Worm (Caenorhabditis elegans) whole organism, late embryonic: ENCODE data around the gene let-754.
"Not testable (repeated sequence)": the region's sequence is repeated elsewhere in the genome, so short reads cannot be mapped to it uniquely, and the experiment has no call there.

ENCODE experiments used
- C38D4.7 ChIP-seq: fragments of 200-800 bp; sonication (Bioruptor generic); optimal IDR thresholded peaks from 2 replicates; lab custom pipeline; 2018; ENCODE audit warnings: mild to moderate bottlenecking, missing genetic modification characterization, moderate library complexity, missing compliant biosample characterization
- F13H6.1 ChIP-seq: sonication (generic microtip); optimal IDR thresholded peaks from 2 replicates; lab custom pipeline; 2016; ENCODE audit warnings: missing genetic modification characterization, missing compliant biosample characterization
- Y22D7AL.16 ChIP-seq: sonication (generic microtip); optimal IDR thresholded peaks from 2 replicates; lab custom pipeline; 2016; ENCODE audit warnings: missing genetic modification characterization, missing compliant biosample characterization
- ama-1 ChIP-seq: fragments of 150-350 bp; optimal IDR thresholded peaks from 2 replicates; lab custom pipeline; 2014
- ceh-2 ChIP-seq: sonication (generic microtip); optimal IDR thresholded peaks from 2 replicates; lab custom pipeline; 2016; ENCODE audit warnings: missing genotype, missing genetic modification characterization, missing compliant biosample characterization
- ceh-24 ChIP-seq: sonication (generic microtip); optimal IDR thresholded peaks from 2 replicates; lab custom pipeline; 2016; ENCODE audit warnings: mild to moderate bottlenecking, missing genetic modification characterization, missing compliant biosample characterization
- ceh-34 ChIP-seq: sonication (generic microtip); optimal IDR thresholded peaks from 2 replicates; lab custom pipeline; 2016; ENCODE audit warnings: mild to moderate bottlenecking, missing genetic modification characterization, missing compliant biosample characterization
- ceh-45 ChIP-seq: fragments of 200-800 bp; sonication (Bioruptor generic); IDR thresholded peaks from 2 replicates; pipeline ENCODE4 v1.3.6; 2022; ENCODE audit warnings: missing genetic modification reagents, missing genetic modification characterization, missing compliant biosample characterization
- ceh-48 ChIP-seq: sonication (generic microtip); optimal IDR thresholded peaks from 2 replicates; lab custom pipeline; 2016; ENCODE audit warnings: missing genetic modification characterization, inconsistent platforms, missing compliant biosample characterization
- ceh-6 ChIP-seq: fragments of 200-800 bp; sonication (Bioruptor generic); optimal IDR thresholded peaks from 2 replicates; lab custom pipeline; 2018; ENCODE audit warnings: mild to moderate bottlenecking, missing genetic modification characterization, missing compliant biosample characterization
- ceh-9 ChIP-seq: sonication (generic microtip); optimal IDR thresholded peaks from 2 replicates; lab custom pipeline; 2016; ENCODE audit warnings: mild to moderate bottlenecking, missing genetic modification characterization, inconsistent platforms, missing compliant biosample characterization
- dmd-4 ChIP-seq: sonication (generic microtip); optimal IDR thresholded peaks from 2 replicates; lab custom pipeline; 2016; ENCODE audit warnings: borderline replicate concordance, missing genetic modification characterization, missing compliant biosample characterization
- dve-1 ChIP-seq: sonication (generic microtip); optimal IDR thresholded peaks from 2 replicates; lab custom pipeline; 2017; ENCODE audit warnings: antibody characterized with exemption, mild to moderate bottlenecking, missing genetic modification characterization, missing compliant biosample characterization
- elt-2 ChIP-seq: sonication (generic microtip); optimal IDR thresholded peaks from 2 replicates; lab custom pipeline; 2016; ENCODE audit warnings: missing genetic modification reagents, missing genetic modification characterization, missing compliant biosample characterization
- ets-4 ChIP-seq: sonication (generic microtip); optimal IDR thresholded peaks from 2 replicates; lab custom pipeline; 2016; ENCODE audit warnings: missing genetic modification characterization, missing compliant biosample characterization
- eyg-1 ChIP-seq: sonication (generic microtip); optimal IDR thresholded peaks from 2 replicates; lab custom pipeline; 2016; ENCODE audit warnings: missing genotype, missing genetic modification characterization, missing compliant biosample characterization
- gmeb-2 ChIP-seq: sonication (generic microtip); optimal IDR thresholded peaks from 2 replicates; lab custom pipeline; 2016; ENCODE audit warnings: missing genetic modification characterization, inconsistent platforms, missing compliant biosample characterization
- hlh-13 ChIP-seq: fragments of 200-800 bp; sonication (Bioruptor generic); optimal IDR thresholded peaks from 2 replicates; lab custom pipeline; 2018; ENCODE audit warnings: mild to moderate bottlenecking, missing genetic modification characterization, missing compliant biosample characterization
- hlh-15 ChIP-seq: sonication (generic microtip); optimal IDR thresholded peaks from 2 replicates; lab custom pipeline; 2016; ENCODE audit warnings: missing genetic modification characterization, missing compliant biosample characterization
- hlh-6 ChIP-seq: sonication (generic microtip); optimal IDR thresholded peaks from 2 replicates; lab custom pipeline; 2016; ENCODE audit warnings: missing genotype, missing genetic modification characterization, missing compliant biosample characterization
- hlh-8 ChIP-seq: sonication (generic microtip); optimal IDR thresholded peaks from 2 replicates; lab custom pipeline; 2016; ENCODE audit warnings: missing genotype, missing genetic modification characterization, missing compliant biosample characterization
- lim-6 ChIP-seq: sonication (generic microtip); optimal IDR thresholded peaks from 2 replicates; lab custom pipeline; 2016; ENCODE audit warnings: missing genetic modification characterization, missing compliant biosample characterization
- mec-3 ChIP-seq: sonication (generic microtip); optimal IDR thresholded peaks from 2 replicates; lab custom pipeline; 2016; ENCODE audit warnings: borderline replicate concordance, missing genetic modification characterization, missing compliant biosample characterization
- nfya-1 ChIP-seq: sonication (generic microtip); optimal IDR thresholded peaks from 2 replicates; lab custom pipeline; 2017; ENCODE audit warnings: missing genetic modification characterization, mild to moderate bottlenecking, missing compliant biosample characterization, antibody characterized with exemption, moderate library complexity
- nhr-11 ChIP-seq: fragments of 150-350 bp; optimal IDR thresholded peaks from 2 replicates; lab custom pipeline; 2014; ENCODE audit warnings: missing biosample characterization, missing genetic modification characterization
- nhr-232 ChIP-seq: sonication (generic microtip); optimal IDR thresholded peaks from 2 replicates; lab custom pipeline; 2016; ENCODE audit warnings: missing genetic modification characterization, missing compliant biosample characterization
- odd-2 ChIP-seq: sonication (generic microtip); optimal IDR thresholded peaks from 2 replicates; lab custom pipeline; 2017; ENCODE audit warnings: antibody characterized with exemption, mild to moderate bottlenecking, missing genetic modification characterization, missing compliant biosample characterization
- pat-9 ChIP-seq: fragments of 200-800 bp; sonication (Bioruptor generic); optimal IDR thresholded peaks from 2 replicates; lab custom pipeline; 2018; ENCODE audit warnings: mild to moderate bottlenecking, missing genetic modification characterization, moderate library complexity, missing compliant biosample characterization
- pax-1 ChIP-seq: fragments of 150-350 bp; optimal IDR thresholded peaks from 2 replicates; lab custom pipeline; 2014; ENCODE audit warnings: missing biosample characterization, missing genetic modification characterization
- pha-2 ChIP-seq: sonication (generic microtip); optimal IDR thresholded peaks from 2 replicates; lab custom pipeline; 2017; ENCODE audit warnings: mild to moderate bottlenecking, missing genetic modification characterization, missing compliant biosample characterization
- pros-1 ChIP-seq: fragments of 150-350 bp; optimal IDR thresholded peaks from 2 replicates; lab custom pipeline; 2014; ENCODE audit warnings: missing biosample characterization, missing genetic modification reagents, missing genetic modification characterization
- rnt-1 ChIP-seq: sonication (generic microtip); optimal IDR thresholded peaks from 2 replicates; lab custom pipeline; 2016; ENCODE audit warnings: missing genetic modification characterization, missing compliant biosample characterization
- sdc-2 ChIP-seq: sonication (generic microtip); optimal IDR thresholded peaks from 2 replicates; lab custom pipeline; 2016; ENCODE audit warnings: missing genotype, missing genetic modification characterization, missing compliant biosample characterization
- sox-4 ChIP-seq: sonication (generic microtip); optimal IDR thresholded peaks from 2 replicates; lab custom pipeline; 2017; ENCODE audit warnings: mild to moderate bottlenecking, missing genetic modification characterization, inconsistent platforms, missing compliant biosample characterization
- ttx-3 ChIP-seq: sonication (generic microtip); optimal IDR thresholded peaks from 2 replicates; lab custom pipeline; 2016; ENCODE audit warnings: missing genetic modification reagents, missing genetic modification characterization, missing compliant biosample characterization
- unc-42 ChIP-seq: sonication (generic microtip); optimal IDR thresholded peaks from 2 replicates; lab custom pipeline; 2016; ENCODE audit warnings: missing genotype, missing genetic modification characterization, missing compliant biosample characterization
- unc-86 ChIP-seq: sonication (generic microtip); optimal IDR thresholded peaks from 2 replicates; lab custom pipeline; 2016; ENCODE audit warnings: missing genetic modification characterization, missing compliant biosample characterization
- ztf-16 ChIP-seq: sonication (generic microtip); optimal IDR thresholded peaks from 2 replicates; lab custom pipeline; 2017; ENCODE audit warnings: missing genetic modification characterization, missing compliant biosample characterization

Gene let-754

DNA sequence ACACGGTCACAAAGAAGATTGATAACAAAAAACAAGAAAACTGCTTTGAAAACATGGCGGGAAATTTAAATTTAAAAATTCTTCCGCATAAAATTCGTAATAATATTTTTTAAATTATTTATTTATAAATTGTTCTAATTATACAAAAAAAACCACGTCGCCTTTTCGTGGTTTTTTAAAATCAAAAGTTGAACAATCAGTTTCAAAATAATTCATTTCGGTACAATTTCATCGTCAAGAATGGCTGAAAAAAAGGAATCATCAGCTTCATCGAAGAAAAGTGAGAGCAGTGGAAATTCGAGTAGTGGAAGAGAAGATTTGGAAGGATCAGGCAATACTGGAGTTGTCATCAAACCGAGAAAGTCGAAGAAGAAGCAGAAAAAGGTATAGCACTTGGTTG is 16.0 kb upstream of the let-754 start, which contains the start of the genes F54H12.8 and F54H12.7:
Gene F54H12.8 (minus strand): TSS at position 101 of the 400 bp plus-strand sequence.
Gene F54H12.7 (plus strand): TSS at position 229 of the 400 bp plus-strand sequence.
- TF ChIP-seq nhr-232 (tag; lab: Kevin White, UChicago) (no peak), ceh-48 (tag; lab: Kevin White, UChicago) (no peak), ets-4 (tag; lab: Kevin White, UChicago) (no peak), ceh-6 (GFP tag; lab: Kevin White, UChicago) (no peak), unc-42 (tag; lab: Kevin White, UChicago) (no peak), dmd-4 (tag; lab: Kevin White, UChicago) (no peak), rnt-1 (tag; lab: Kevin White, UChicago) (no peak), pha-2 (tag; lab: Kevin White, UChicago) (no peak), nhr-11 (no peak), pax-1 (no peak), C38D4.7 (GFP tag; lab: Kevin White, UChicago) (no peak), nfya-1 (no peak), sox-4 (tag; lab: Kevin White, UChicago) (no peak), hlh-13 (GFP tag; lab: Kevin White, UChicago) (no peak), hlh-15 (no peak), Y22D7AL.16 (no peak), ceh-45 (GFP tag; lab: Robert Waterston, UW) (no peak), pat-9 (tag; lab: Kevin White, UChicago) (no peak), odd-2 (tag; lab: Kevin White, UChicago) (no peak), sdc-2 (no peak)
- TF ChIP-seq, all 69 proteins: peak for 0

DNA sequence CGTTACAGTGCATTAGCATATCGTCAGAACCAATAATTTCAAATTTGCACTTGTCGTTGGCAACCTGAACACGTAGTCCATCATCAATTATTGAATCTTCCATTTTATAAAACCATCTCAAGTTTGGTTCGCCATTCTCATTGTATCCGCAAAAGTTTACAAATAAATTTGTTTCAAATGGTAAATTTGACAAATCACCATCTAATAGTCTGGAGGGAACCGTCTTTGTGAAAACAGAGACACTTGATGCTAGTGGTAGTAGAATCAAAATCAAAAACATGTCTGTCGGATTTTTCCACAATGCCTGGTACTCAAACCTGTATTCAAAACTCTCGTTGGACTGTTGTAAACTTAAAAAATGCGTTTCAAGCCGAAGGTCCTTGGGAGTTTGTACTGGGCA is 11.2 kb upstream of the let-754 start, which contains the start of gene F54H12.2:
Gene F54H12.2 (plus strand): TSS at position 301 of the 400 bp plus-strand sequence.
- not testable (repeated sequence) for TF ChIP-seq ceh-2, dve-1, F13H6.1 (tag; lab: Kevin White, UChicago)

DNA sequence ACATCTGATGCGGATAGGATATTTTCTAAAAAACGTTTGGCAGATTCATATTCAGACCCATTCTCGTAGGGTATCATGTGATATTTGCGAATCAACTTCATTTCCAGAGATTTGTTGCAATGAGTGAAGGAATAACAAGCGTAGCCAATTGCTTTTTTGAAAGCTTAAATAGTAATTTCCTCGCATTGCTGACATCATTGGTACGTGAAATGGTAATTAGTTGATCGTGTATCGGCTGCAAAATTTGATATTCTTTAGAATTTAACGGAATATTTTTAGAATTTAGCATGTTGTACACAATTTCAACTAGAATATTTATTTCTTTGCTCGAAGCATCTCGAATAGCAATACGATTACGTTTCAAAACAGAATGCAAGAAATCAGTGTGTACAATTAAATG is 9.5 kb upstream of the let-754 start, which contains the start of gene F54H12.4:
Gene F54H12.4 (minus strand): TSS at position 101 of the 400 bp plus-strand sequence.
- TF ChIP-seq ttx-3 (tag; lab: Kevin White, UChicago); hlh-15; dmd-4 (tag; lab: Kevin White, UChicago): not testable (repeated sequence)

DNA sequence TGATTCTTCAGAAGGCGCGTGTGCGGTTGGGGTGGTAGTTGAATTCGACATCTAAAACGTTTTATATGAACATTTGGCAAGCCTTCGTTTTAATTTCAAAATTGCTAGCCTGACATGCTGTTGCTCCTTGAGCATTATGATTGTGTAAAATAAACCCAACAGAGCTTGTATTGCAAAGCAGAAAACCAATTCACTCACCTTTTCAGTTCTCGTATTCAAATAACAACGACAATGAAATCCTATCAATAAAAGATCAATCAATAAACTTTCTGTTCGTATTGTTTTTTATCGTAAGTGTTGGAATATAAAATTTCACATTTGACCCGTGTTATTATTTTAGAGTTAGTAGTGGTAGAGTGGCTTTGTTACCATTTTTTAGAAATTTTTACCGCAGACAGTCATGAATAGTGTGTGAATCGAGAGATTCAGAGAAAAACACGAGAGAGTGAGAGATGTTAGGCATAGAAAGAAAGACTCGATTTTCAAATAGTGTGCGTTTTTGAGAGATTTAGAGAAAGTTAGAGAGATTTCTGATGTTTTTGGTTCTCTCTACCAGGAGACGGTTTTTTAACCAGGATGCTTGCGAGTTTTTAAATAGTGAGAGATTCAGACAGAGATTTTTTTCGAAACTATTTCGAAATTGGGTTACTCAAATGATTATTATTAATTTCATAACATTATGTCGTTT is 6.0 kb upstream of the let-754 start, which contains the start of gene F54H12.10:
Gene F54H12.10 (minus strand): TSS at position 51 of the 688 bp plus-strand sequence.
- not testable (repeated sequence) for TF ChIP-seq odd-2, ztf-16, ceh-24 (tag; lab: Kevin White, UChicago)

DNA sequence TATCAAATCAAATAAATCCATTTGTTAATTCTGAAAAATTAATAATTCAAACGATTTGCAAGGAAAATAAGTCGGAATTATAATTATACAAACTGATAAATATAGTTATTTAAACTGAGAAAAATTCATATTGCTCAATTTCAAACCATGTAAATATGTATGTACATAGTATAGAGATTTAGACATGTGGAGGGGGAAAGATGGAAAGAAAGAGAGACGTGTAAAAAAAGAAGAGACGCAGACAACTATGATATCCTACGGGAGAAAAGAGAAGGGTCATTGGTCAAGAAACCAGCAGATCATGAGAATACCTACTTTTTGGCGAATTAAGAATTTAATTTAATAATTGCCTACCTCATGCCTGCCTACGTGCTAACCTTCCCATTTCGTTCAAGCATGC is 5.0 kb upstream of the let-754 start, which contains the start of gene C29E4.11:
Gene C29E4.11 (minus strand): TSS at position 30 of the 400 bp plus-strand sequence.
- no peak for TF ChIP-seq hlh-13 (GFP tag; lab: Kevin White, UChicago)
- TF ChIP-seq mec-3 (tag; lab: Kevin White, UChicago): no peak
- TF ChIP-seq hlh-6 (tag; lab: Kevin White, UChicago): no peak
- no peak for TF ChIP-seq gmeb-2
- no peak for TF ChIP-seq pax-1
- TF ChIP-seq nfya-1: peak; percentile 38

DNA sequence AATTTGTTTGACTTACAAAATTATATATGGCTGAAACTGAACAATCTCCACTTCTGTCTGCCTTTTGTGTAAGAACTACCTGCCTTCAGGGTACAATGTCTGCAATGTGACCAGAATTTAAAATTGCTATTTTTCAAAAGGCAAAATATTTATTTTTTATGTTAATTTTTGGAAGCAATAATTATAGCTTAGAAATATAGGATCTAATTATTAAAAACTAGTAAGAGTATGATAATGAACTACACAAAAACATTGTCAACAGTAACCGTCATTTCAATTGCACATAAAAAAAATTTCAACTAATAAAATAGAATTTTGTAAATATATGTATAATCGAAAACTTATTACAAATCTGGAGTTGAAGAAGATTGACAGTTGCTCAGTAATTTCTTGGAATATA is 3.9 kb upstream of the let-754 start, which contains the start of gene C29E4.9:
Gene C29E4.9 (minus strand): TSS at position 101 of the 400 bp plus-strand sequence.
- TF ChIP-seq ttx-3 (tag; lab: Kevin White, UChicago) (no peak), hlh-8 (tag; lab: Kevin White, UChicago) (no peak), pros-1 (tag; lab: Kevin White, UChicago) (no peak), nhr-232 (tag; lab: Kevin White, UChicago) (no peak), ets-4 (tag; lab: Kevin White, UChicago) (no peak), ceh-9 (tag; lab: Kevin White, UChicago) (no peak), unc-86 (tag; lab: Kevin White, UChicago) (no peak), lim-6 (no peak), eyg-1 (no peak), nfya-1 (no peak), hlh-15 (no peak), ama-1 (no peak), ceh-34 (tag; lab: Kevin White, UChicago) (no peak), elt-2 (tag; lab: Kevin White, UChicago) (no peak), pat-9 (tag; lab: Kevin White, UChicago) (no peak)
